Worm (Caenorhabditis elegans): ENCODE data around the gene tdp-1.

ce11 chrII:8996064-8996463, 1.6 kb upstream of the tdp-1 start, which contains the start of gene ndub-2:
- TF ChIP-seq klf-2 (GFP tag; conservative IDR thresholded peaks at IDR 0.05) (no peak), ztf-29 (GFP tag; IDR thresholded peaks at IDR 0.05) (no peak), ref-1 (GFP tag; conservative IDR thresholded peaks at IDR 0.05) (no peak), flt-1 (GFP tag; IDR thresholded peaks at IDR 0.05) (no peak), ztf-23 (GFP tag; IDR thresholded peaks at IDR 0.05) (no peak)

Measured in whole organism, midembryonic.